Worm (Caenorhabditis elegans) whole organism, L3 larva: ENCODE data around the gene apt-9.

Experiments
- aly-2 ChIP-seq: fragments of 150-350 bp; optimal IDR thresholded peaks from 2 replicates; lab custom pipeline; 2014; ENCODE audit warnings: missing biosample characterization, missing genetic modification characterization
- ama-1 ChIP-seq: fragments of 150-350 bp; optimal IDR thresholded peaks from 2 replicates; lab custom pipeline; 2018
- ceh-28 ChIP-seq: fragments of 150-350 bp; optimal IDR thresholded peaks from 2 replicates; lab custom pipeline; 2014; ENCODE audit warnings: missing biosample characterization, missing genetic modification reagents, missing genetic modification characterization
- ceh-82 ChIP-seq: fragments of 150-350 bp; optimal IDR thresholded peaks from 2 replicates; lab custom pipeline; 2014; ENCODE audit warnings: missing biosample characterization, missing genetic modification characterization
- lin-39 ChIP-seq: fragments of 150-350 bp; optimal IDR thresholded peaks from 2 replicates; lab custom pipeline; 2018; ENCODE audit warnings: missing biosample characterization, missing genetic modification reagents, missing genetic modification characterization
- mml-1 ChIP-seq: fragments of 150-350 bp; sonication (generic microtip); optimal IDR thresholded peaks from 3 replicates; lab custom pipeline; 2014; ENCODE audit warnings: missing biosample characterization, missing genetic modification characterization
- nhr-12 ChIP-seq: fragments of 150-350 bp; optimal IDR thresholded peaks from 2 replicates; lab custom pipeline; 2014; ENCODE audit warnings: missing biosample characterization, missing genetic modification characterization
- nhr-237 ChIP-seq: fragments of 150-350 bp; optimal IDR thresholded peaks from 2 replicates; lab custom pipeline; 2014; ENCODE audit warnings: missing biosample characterization, missing genetic modification characterization
- pqm-1 ChIP-seq: fragments of 150-350 bp; optimal IDR thresholded peaks from 2 replicates; lab custom pipeline; 2017; ENCODE audit warnings: missing biosample characterization, missing genetic modification characterization, inconsistent platforms
- unc-62 ChIP-seq: fragments of 150-350 bp; sonication (generic microtip); optimal IDR thresholded peaks from 4 replicates; lab custom pipeline; 2014; ENCODE audit warnings: missing biosample characterization, missing genetic modification reagents, missing genetic modification characterization
- ztf-11 ChIP-seq: fragments of 150-350 bp; optimal IDR thresholded peaks from 2 replicates; lab custom pipeline; 2014; ENCODE audit warnings: missing biosample characterization, missing genetic modification characterization

DNA sequence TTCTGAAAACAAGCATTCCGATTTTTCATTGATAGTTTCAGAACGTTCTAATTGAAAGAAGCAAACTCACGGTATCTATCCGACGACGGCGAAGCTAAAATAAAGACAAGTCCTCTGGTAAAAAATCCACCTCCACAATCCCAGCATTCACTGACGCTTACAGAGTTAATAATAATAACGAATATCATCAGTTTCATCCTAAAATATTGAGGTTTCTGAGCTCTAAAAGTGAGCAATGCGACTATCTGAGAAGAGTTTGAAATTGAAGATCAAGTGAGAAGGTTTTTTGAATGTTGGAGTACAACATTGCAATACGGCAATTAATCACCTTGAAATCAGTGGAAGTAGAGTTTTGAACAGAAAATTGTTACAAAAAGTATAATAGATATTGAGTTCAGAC lies 8.2 kb downstream of the apt-9 start, which contains the start of gene W04G3.12:
- no peak for TF ChIP-seq lin-39
- TF ChIP-seq mml-1, result no peak
- no peak for TF ChIP-seq nhr-237 (tag; lab: Kevin White, UChicago)
- TF ChIP-seq ztf-11, result no peak
- no peak for TF ChIP-seq nhr-12
- no peak for TF ChIP-seq pqm-1 (tag; lab: Kevin White, UChicago)
- no peak for TF ChIP-seq aly-2 (tag; lab: Kevin White, UChicago)
- no peak for TF ChIP-seq ama-1 (lab: Kevin White, UChicago)
- no peak for TF ChIP-seq unc-62 (GFP tag; lab: Kevin White, UChicago)
- TF ChIP-seq ceh-82 (tag; lab: Kevin White, UChicago), result no peak
- no peak for TF ChIP-seq ceh-28 (tag; lab: Kevin White, UChicago)
